Fruit fly (Drosophila melanogaster) whole organism, wandering third instar larva: ENCODE measurements around the gene CG11902.

Experiments
- CrebA ChIP-seq: fragments of 200-800 bp; sonication (Bioruptor generic); optimal IDR thresholded peaks from 2 replicates; lab custom pipeline; 2016; ENCODE audit warnings: missing biosample characterization, mild to moderate bottlenecking, missing genetic modification characterization, borderline replicate concordance
- Jra ChIP-seq: sonication (Bioruptor generic); optimal IDR thresholded peaks from 2 replicates; lab custom pipeline; 2016; ENCODE audit warnings: missing biosample characterization, missing genetic modification characterization
- pan ChIP-seq: fragments of >200 bp; optimal IDR thresholded peaks from 2 replicates; lab custom pipeline; 2017
- rgr ChIP-seq: fragments of 200-800 bp; sonication (Bioruptor generic); optimal IDR thresholded peaks from 3 replicates; lab custom pipeline; 2016; ENCODE audit warnings: missing biosample characterization, mild to moderate bottlenecking, missing genetic modification characterization

DNA sequence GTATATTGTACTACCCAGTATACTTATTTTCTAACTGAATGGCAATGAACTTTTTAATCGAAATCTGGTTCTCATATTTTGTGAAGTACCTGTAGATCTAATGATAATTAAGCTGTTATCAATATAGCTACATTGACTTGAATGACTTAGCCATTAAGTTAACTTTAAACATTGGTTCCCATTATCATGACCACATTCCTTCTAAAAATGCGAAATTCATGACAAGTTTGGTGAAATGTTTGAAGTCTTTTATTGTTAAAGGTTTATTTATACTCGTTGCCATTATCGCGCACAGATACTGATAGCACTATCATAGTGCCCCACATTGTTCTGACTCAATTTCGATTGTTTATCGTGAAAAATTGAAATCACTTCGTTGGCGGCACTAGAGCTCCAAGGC is 14.2 kb upstream of the CG11902 start:
- TF ChIP-seq rgr (GFP tag; lab: Kevin White, UChicago) (no peak), pan (lab: Kevin White, UChicago) (no peak), CrebA (GFP tag; lab: Kevin White, UChicago) (no peak), Jra (GFP tag; lab: Kevin White, UChicago) (no peak)
